Worm (Caenorhabditis elegans) whole organism, early embryonic: ENCODE data around the gene srh-85.

ENCODE experiments used
- ama-1 ChIP-seq: fragments of 150-350 bp; optimal IDR thresholded peaks from 2 replicates; lab custom pipeline; 2014
- ceh-13 ChIP-seq: fragments of 200-800 bp; sonication (Bioruptor generic); optimal IDR thresholded peaks from 2 replicates; lab custom pipeline; 2018; ENCODE audit warnings: mild to moderate bottlenecking, missing genetic modification characterization, missing compliant biosample characterization
- ceh-36 ChIP-seq: sonication (generic microtip); optimal IDR thresholded peaks from 2 replicates; lab custom pipeline; 2016; ENCODE audit warnings: missing genetic modification characterization, inconsistent platforms, missing compliant biosample characterization
- flt-1 ChIP-seq: fragments of 200-800 bp; sonication (Bioruptor generic); IDR thresholded peaks from 2 replicates; pipeline ENCODE4 v1.3.6; 2022; ENCODE audit warnings: missing genetic modification characterization, missing compliant biosample characterization
- hmbx-1 ChIP-seq: sonication (generic microtip); optimal IDR thresholded peaks from 2 replicates; lab custom pipeline; 2016; ENCODE audit warnings: mild to moderate bottlenecking, missing genetic modification characterization, missing compliant biosample characterization
- hnd-1 ChIP-seq: sonication (generic microtip); optimal IDR thresholded peaks from 2 replicates; lab custom pipeline; 2016; ENCODE audit warnings: missing genetic modification characterization, missing compliant biosample characterization
- tbx-37 ChIP-seq: fragments of 200-800 bp; sonication (Bioruptor generic); conservative IDR thresholded peaks from 2 replicates; pipeline ENCODE4 v1.3.6; 2022; ENCODE audit warnings: missing genetic modification reagents, missing genetic modification characterization, missing compliant biosample characterization

DNA sequence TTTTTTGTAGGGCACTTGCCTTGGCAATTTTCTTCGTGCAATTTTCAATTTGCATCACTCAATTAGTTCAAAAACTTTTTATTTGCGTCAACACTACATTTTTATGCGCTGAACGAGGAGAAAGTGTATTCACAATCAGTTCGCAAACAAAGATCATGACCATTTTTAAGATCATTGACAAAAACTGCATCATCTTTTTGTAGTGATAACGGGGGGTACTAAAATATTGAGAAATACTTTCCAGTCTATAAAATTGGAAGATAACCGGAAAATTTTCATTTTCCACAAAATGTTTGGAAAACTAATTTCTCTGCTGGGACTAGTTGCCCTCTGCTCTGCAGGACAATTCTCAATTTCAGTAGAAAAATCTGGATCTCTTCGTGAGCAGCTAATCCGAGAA lies 37.0 kb upstream of the srh-85 start, which contains the start of gene asp-8:
- no peak for TF ChIP-seq ama-1
- TF ChIP-seq flt-1 = no peak
- no peak for TF ChIP-seq ceh-13 (GFP tag; lab: Kevin White, UChicago)
- no peak for TF ChIP-seq tbx-37 (GFP tag; lab: Robert Waterston, UW)
- TF ChIP-seq ceh-36 = no peak
- no peak for TF ChIP-seq hnd-1 (tag; lab: Kevin White, UChicago)
- TF ChIP-seq hmbx-1 (tag; lab: Kevin White, UChicago) = no peak
